Fruit fly (Drosophila melanogaster) whole organism, embryonic: ENCODE results near the gene htk.

ENCODE experiments used
- CG11560 ChIP-seq: fragments of 200-800 bp; sonication (Bioruptor generic); IDR thresholded peaks from 3 replicates; pipeline ENCODE4 v1.3.6; 2022; ENCODE audit warnings: missing biosample characterization, missing genetic modification characterization
- CG17568 ChIP-seq: fragments of 200-800 bp; sonication (Bioruptor generic); optimal IDR thresholded peaks from 2 replicates; lab custom pipeline; 2018; ENCODE audit warnings: missing biosample characterization, mild to moderate bottlenecking, missing genetic modification characterization, moderate library complexity
- Dad ChIP-seq: fragments of 200-800 bp; sonication (Bioruptor generic); optimal IDR thresholded peaks from 3 replicates; lab custom pipeline; 2016; ENCODE audit warnings: missing biosample characterization, missing genetic modification characterization
- tgo ChIP-seq: fragments of 200-800 bp; sonication (Bioruptor generic); IDR thresholded peaks from 3 replicates; pipeline ENCODE4 v1.3.6; 2022; ENCODE audit warnings: missing biosample characterization, missing genetic modification characterization

DNA sequence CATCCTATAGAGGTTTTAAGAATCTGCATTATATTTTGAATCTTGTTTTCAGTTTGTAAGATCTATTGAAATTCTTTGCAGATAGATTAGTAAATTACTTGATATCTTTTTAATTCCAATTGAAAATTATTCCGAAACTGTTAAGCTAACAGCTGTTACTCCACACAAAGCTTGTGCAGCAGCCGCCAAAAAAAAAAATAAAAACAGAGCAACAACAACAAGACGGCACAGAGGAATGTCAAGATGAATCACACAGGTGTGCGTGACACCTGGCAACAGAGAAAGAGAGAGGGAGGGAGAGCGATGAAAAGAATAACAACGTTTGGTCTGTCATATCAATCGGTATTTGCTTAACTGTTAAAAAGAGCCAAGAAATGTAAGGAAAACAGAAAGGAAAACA, 8.5 kb upstream of the htk start:
- TF ChIP-seq CG11560 (tag; lab: Robert Waterston, UW) (no peak), tgo (GFP tag; lab: Robert Waterston, UW) (no peak), Dad (no peak), CG17568 (GFP tag; lab: Kevin White, UChicago) (no peak)
